Fruit fly (Drosophila melanogaster): ENCODE data around the gene CG31195.

dm6 chr3R:20784436-20785368 lies 22.5 kb upstream of the CG31195 start:
- TF ChIP-seq insv (optimal IDR thresholded peaks at IDR 0.05) (no peak), Myc (optimal IDR thresholded peaks at IDR 0.05) (no peak), psq (optimal IDR thresholded peaks at IDR 0.05) (no peak), ttk (optimal IDR thresholded peaks at IDR 0.05) (no peak), h (optimal IDR thresholded peaks at IDR 0.05) (no peak), Sin3A (optimal IDR thresholded peaks at IDR 0.05) (no peak)

All from Kc167 (cell line).